Fruit fly (Drosophila melanogaster) whole organism, embryonic: Measurements from ENCODE around the gene CG43850.

Experiments
- CG11456 ChIP-seq: fragments of 200-800 bp; sonication (Bioruptor generic); IDR thresholded peaks from 3 replicates; pipeline ENCODE4 v1.3.6; 2022; ENCODE audit warnings: missing biosample characterization, missing genetic modification characterization
- CG1233 ChIP-seq: fragments of 200-800 bp; sonication (Bioruptor generic); optimal IDR thresholded peaks from 4 replicates; lab custom pipeline; 2018; ENCODE audit warnings: missing biosample characterization, mild to moderate bottlenecking, missing genetic modification characterization
- CG12391 ChIP-seq: fragments of 200-800 bp; sonication (Bioruptor generic); optimal IDR thresholded peaks from 3 replicates; lab custom pipeline; 2018; ENCODE audit warnings: missing biosample characterization, mild to moderate bottlenecking, missing genetic modification characterization, moderate library complexity
- CG14441 ChIP-seq: fragments of 200-800 bp; sonication (Bioruptor generic); IDR thresholded peaks from 2 replicates; pipeline ENCODE4 v1.3.6; 2022; ENCODE audit warnings: missing biosample characterization, missing genetic modification characterization
- CG15011 ChIP-seq: fragments of 200-800 bp; sonication (Bioruptor generic); optimal IDR thresholded peaks from 3 replicates; lab custom pipeline; 2018; ENCODE audit warnings: missing biosample characterization, mild to moderate bottlenecking, missing genetic modification characterization
- CG17829 ChIP-seq: fragments of 200-800 bp; optimal IDR thresholded peaks from 2 replicates; lab custom pipeline; 2019; ENCODE audit warnings: missing biosample characterization, mild to moderate bottlenecking, missing genetic modification characterization, moderate library complexity
- CG2120 ChIP-seq: fragments of 200-800 bp; sonication (Bioruptor generic); optimal IDR thresholded peaks from 3 replicates; lab custom pipeline; 2016; ENCODE audit warnings: missing biosample characterization, missing genetic modification characterization
- CG2129 ChIP-seq: fragments of 200-800 bp; sonication (Bioruptor generic); IDR thresholded peaks from 2 replicates; pipeline ENCODE4 v1.3.6; 2022; ENCODE audit warnings: missing biosample characterization, missing genetic modification characterization; ENCODE audit not compliant: partially characterized antibody
- CG2875 ChIP-seq: fragments of 200-800 bp; sonication (Bioruptor generic); optimal IDR thresholded peaks from 2 replicates; lab custom pipeline; 2017; ENCODE audit warnings: missing biosample characterization, mild to moderate bottlenecking, missing genetic modification characterization, missing genetic modification reagents
- CG3726 ChIP-seq: fragments of 200-800 bp; sonication (Bioruptor generic); IDR thresholded peaks from 3 replicates; pipeline ENCODE4, ENCODE4 v1.3.6; 2022; ENCODE audit warnings: missing biosample characterization, missing genetic modification characterization
- CG4404 ChIP-seq: fragments of 200-800 bp; sonication (Bioruptor generic); IDR thresholded peaks from 2 replicates; pipeline ENCODE4 v1.3.6; 2022; ENCODE audit warnings: missing biosample characterization, missing genetic modification characterization
- CG4820 ChIP-seq: fragments of 200-800 bp; sonication (Bioruptor generic); optimal IDR thresholded peaks from 3 replicates; lab custom pipeline; 2016; ENCODE audit warnings: missing biosample characterization, missing genetic modification characterization
- CG6683 ChIP-seq: fragments of 200-800 bp; sonication (Bioruptor generic); optimal IDR thresholded peaks from 2 replicates; lab custom pipeline; 2017; ENCODE audit warnings: missing biosample characterization, mild to moderate bottlenecking, missing genetic modification characterization, missing genetic modification reagents
- CG7745 ChIP-seq: fragments of 200-800 bp; sonication (Bioruptor generic); optimal IDR thresholded peaks from 2 replicates; lab custom pipeline; 2018; ENCODE audit warnings: missing biosample characterization, mild to moderate bottlenecking, missing genetic modification characterization, moderate library complexity
- CG7839 ChIP-seq: fragments of 200-800 bp; sonication (Bioruptor generic); optimal IDR thresholded peaks from 3 replicates; lab custom pipeline; 2018; ENCODE audit warnings: missing biosample characterization, mild to moderate bottlenecking, missing genetic modification characterization, moderate library complexity
- CG7928 ChIP-seq: fragments of 200-800 bp; sonication (Bioruptor generic); optimal IDR thresholded peaks from 2 replicates; lab custom pipeline; 2017; ENCODE audit warnings: missing biosample characterization, mild to moderate bottlenecking, missing genetic modification characterization
- CG8290 ChIP-seq, 3 experiments: fragments of 200-800 bp; sonication (Bioruptor generic); optimal IDR thresholded peaks; 2 replicates each; lab custom pipeline; 2016 to 2019; ENCODE audit warnings: missing biosample characterization in 3 of 3, missing genetic modification characterization in 3 of 3, mild to moderate bottlenecking in 2 of 3, moderate library complexity in 1 of 3
- CG9932 ChIP-seq: fragments of 200-800 bp; sonication (Bioruptor generic); IDR thresholded peaks from 2 replicates; pipeline ENCODE4 v1.3.6; 2022; ENCODE audit warnings: missing biosample characterization, missing genetic modification characterization
- Ets97D ChIP-seq: fragments of 200-800 bp; sonication (Bioruptor generic); optimal IDR thresholded peaks from 3 replicates; lab custom pipeline; 2016; ENCODE audit warnings: missing biosample characterization, missing genetic modification characterization
- Fer3 ChIP-seq: fragments of 200-800 bp; sonication (Bioruptor generic); optimal IDR thresholded peaks from 2 replicates; lab custom pipeline; 2018; ENCODE audit warnings: missing biosample characterization, mild to moderate bottlenecking, missing genetic modification characterization, moderate library complexity
- Hsf ChIP-seq: fragments of 200-800 bp; sonication (Bioruptor generic); optimal IDR thresholded peaks from 3 replicates; lab custom pipeline; 2016; ENCODE audit warnings: missing biosample characterization, missing genetic modification characterization
- Kr ChIP-seq: fragments of 200-800 bp; sonication (Bioruptor generic); optimal IDR thresholded peaks from 2 replicates; lab custom pipeline; 2017; ENCODE audit warnings: missing biosample characterization, mild to moderate bottlenecking, missing genetic modification characterization
- MTF-1 ChIP-seq: fragments of 200-800 bp; sonication (Bioruptor generic); optimal IDR thresholded peaks from 2 replicates; lab custom pipeline; 2018; ENCODE audit warnings: missing biosample characterization, mild to moderate bottlenecking, missing genetic modification characterization, borderline replicate concordance
- Max ChIP-seq: fragments of 200-800 bp; sonication (Bioruptor generic); optimal IDR thresholded peaks from 2 replicates; lab custom pipeline; 2016; ENCODE audit warnings: missing biosample characterization, mild to moderate bottlenecking, missing genetic modification characterization
- Nf-YC ChIP-seq: fragments of 200-800 bp; optimal IDR thresholded peaks from 3 replicates; lab custom pipeline; 2019; ENCODE audit warnings: missing biosample characterization, mild to moderate bottlenecking, missing genetic modification characterization, moderate library complexity
- Poxn ChIP-seq: fragments of 200-800 bp; sonication (Bioruptor generic); IDR thresholded peaks from 2 replicates; pipeline ENCODE4 v1.3.6; 2022; ENCODE audit warnings: missing biosample characterization, missing genetic modification characterization
- Sox100B ChIP-seq: fragments of 200-800 bp; sonication (Bioruptor generic); optimal IDR thresholded peaks from 3 replicates; lab custom pipeline; 2018; ENCODE audit warnings: missing biosample characterization, mild to moderate bottlenecking, missing genetic modification characterization
- Sry-β ChIP-seq: fragments of 200-800 bp; sonication (Bioruptor generic); optimal IDR thresholded peaks from 2 replicates; lab custom pipeline; 2018; ENCODE audit warnings: missing biosample characterization, mild to moderate bottlenecking, missing genetic modification characterization, moderate library complexity
- Trl ChIP-seq, 3 experiments: fragments of >200 bp in 2 of 3; fragments of 200-800 bp in 1 of 3; sonication (Bioruptor generic) in 1 of 3; optimal IDR thresholded peaks; 2 replicates in 1 of 3; 3 replicates in 2 of 3; lab custom pipeline; 2016 to 2017; ENCODE audit warnings: missing biosample characterization in 1 of 3, missing genetic modification characterization in 1 of 3
- amos ChIP-seq: fragments of 200-800 bp; sonication (Bioruptor generic); IDR thresholded peaks from 2 replicates; pipeline ENCODE4 v1.3.6; 2022; ENCODE audit warnings: missing biosample characterization, missing genetic modification characterization; ENCODE audit not compliant: partially characterized antibody
- bab2 ChIP-seq: fragments of 200-800 bp; sonication (Bioruptor generic); optimal IDR thresholded peaks from 2 replicates; lab custom pipeline; 2016; ENCODE audit warnings: missing biosample characterization, missing genetic modification characterization
- bsh ChIP-seq, 2 experiments: fragments of 200-800 bp; sonication (Bioruptor generic); optimal IDR thresholded peaks; 2 replicates each; lab custom pipeline; 2017 to 2018; ENCODE audit warnings: mild to moderate bottlenecking in 2 of 2, missing biosample characterization in 2 of 2, missing genetic modification characterization in 2 of 2, moderate library complexity in 1 of 2
- btn ChIP-seq: fragments of 200-800 bp; sonication (Bioruptor generic); optimal IDR thresholded peaks from 2 replicates; lab custom pipeline; 2016; ENCODE audit warnings: missing biosample characterization, missing genetic modification characterization
- chm ChIP-seq: fragments of 200-800 bp; sonication (Bioruptor generic); IDR thresholded peaks from 2 replicates; pipeline ENCODE4 v1.3.6; 2022; ENCODE audit warnings: missing biosample characterization, missing genetic modification characterization
- ci ChIP-seq: fragments of 200-800 bp; sonication (Bioruptor generic); IDR thresholded peaks from 3 replicates; pipeline ENCODE4 v1.3.6; 2022; ENCODE audit warnings: missing biosample characterization, missing genetic modification characterization
- emc ChIP-seq: fragments of 200-800 bp; sonication (Bioruptor generic); optimal IDR thresholded peaks from 2 replicates; lab custom pipeline; 2016; ENCODE audit warnings: missing biosample characterization, missing genetic modification characterization
- gem ChIP-seq: fragments of 200-800 bp; sonication (Bioruptor generic); optimal IDR thresholded peaks from 2 replicates; lab custom pipeline; 2019; ENCODE audit warnings: missing biosample characterization, mild to moderate bottlenecking, missing genetic modification characterization, moderate library complexity
- gsb ChIP-seq: fragments of 200-800 bp; sonication (Bioruptor generic); IDR thresholded peaks from 2 replicates; pipeline ENCODE4 v1.3.6; 2022; ENCODE audit warnings: missing biosample characterization, missing genetic modification characterization
- jigr1 ChIP-seq: fragments of 200-800 bp; sonication (Bioruptor generic); IDR thresholded peaks from 3 replicates; pipeline ENCODE4 v1.3.6; 2022; ENCODE audit warnings: missing biosample characterization, missing genetic modification characterization
- lbe ChIP-seq: fragments of 200-800 bp; sonication (Bioruptor generic); optimal IDR thresholded peaks from 2 replicates; lab custom pipeline; 2016; ENCODE audit warnings: missing biosample characterization, mild to moderate bottlenecking, missing genetic modification characterization
- p53 ChIP-seq: fragments of 200-800 bp; sonication (Bioruptor generic); optimal IDR thresholded peaks from 2 replicates; lab custom pipeline; 2016; ENCODE audit warnings: missing biosample characterization, missing genetic modification characterization
- pho ChIP-seq: fragments of 200-800 bp; sonication (Bioruptor generic); optimal IDR thresholded peaks from 2 replicates; lab custom pipeline; 2016; ENCODE audit warnings: missing biosample characterization, missing genetic modification characterization
- prd ChIP-seq, 3 experiments: fragments of >200 bp in 2 of 3; fragments of 200-800 bp in 1 of 3; sonication (Bioruptor generic) in 1 of 3; optimal IDR thresholded peaks in 2 of 3; IDR thresholded peaks in 1 of 3; 2 replicates in 2 of 3; 3 replicates in 1 of 3; pipeline versions ENCODE4 v1.3.6 to Lab custom; 2017 to 2022; ENCODE audit warnings: missing biosample characterization in 1 of 3, missing genetic modification characterization in 1 of 3
- slbo ChIP-seq: fragments of 200-800 bp; sonication (Bioruptor generic); IDR thresholded peaks from 2 replicates; pipeline ENCODE4 v1.3.6; 2022; ENCODE audit warnings: missing biosample characterization, missing genetic modification characterization
- stc ChIP-seq: fragments of 200-800 bp; sonication (Bioruptor generic); IDR thresholded peaks from 2 replicates; pipeline ENCODE4 v1.3.6; 2022; ENCODE audit warnings: missing biosample characterization, missing genetic modification characterization
- tio ChIP-seq: fragments of 200-800 bp; sonication (Bioruptor generic); optimal IDR thresholded peaks from 2 replicates; lab custom pipeline; 2017; ENCODE audit warnings: missing biosample characterization, missing genetic modification characterization, inconsistent platforms
- zfh2 ChIP-seq: fragments of 200-800 bp; sonication (Bioruptor generic); optimal IDR thresholded peaks from 2 replicates; lab custom pipeline; 2016; ENCODE audit warnings: missing biosample characterization, missing genetic modification characterization

CG43850 gene

dm6 chr2L:13460911-13461866 is 46.0 kb downstream of the CG43850 start, which contains the start of gene CG46308 (continued):
- TF ChIP-seq Trl (optimal IDR thresholded peaks at IDR 0.05; lab: Kevin White, UChicago) = peak in 1 of 2 experiments; percentile 33
- peak; percentile 16 for TF ChIP-seq Trl (GFP tag; optimal IDR thresholded peaks at IDR 0.05; lab: Kevin White, UChicago)
- no peak for TF ChIP-seq ci (GFP tag; lab: Robert Waterston, UW)
- TF ChIP-seq slbo (GFP tag; lab: Robert Waterston, UW) = peak; percentile 36; the same call in 1 of the 2 replicates
- no peak for TF ChIP-seq p53 (GFP tag; lab: Kevin White, UChicago)
- no peak for TF ChIP-seq CG6683 (GFP tag; lab: Kevin White, UChicago)
- TF ChIP-seq CG2875 = no peak
- peak; percentile 73 for TF ChIP-seq CG2120 (GFP tag; lab: Kevin White, UChicago)
- TF ChIP-seq bab2 (GFP tag; lab: Kevin White, UChicago) = peak; percentile 2
- TF ChIP-seq CG7839 (tag; lab: Kevin White, UChicago) = peak; percentile 57
- TF ChIP-seq CG14441 (GFP tag; lab: Robert Waterston, UW) = no peak
- no peak for TF ChIP-seq CG7928 (GFP tag; lab: Kevin White, UChicago)
- TF ChIP-seq CG8290 (GFP tag; optimal IDR thresholded peaks at IDR 0.05; lab: Kevin White, UChicago) = no peak
- TF ChIP-seq CG8290 (tag; optimal IDR thresholded peaks at IDR 0.05; lab: Kevin White, UChicago) = no peak
- TF ChIP-seq Nf-YC (tag; lab: Kevin White, UChicago) = no peak
- no peak for TF ChIP-seq CG7745 (tag; lab: Kevin White, UChicago)
- TF ChIP-seq CG9932 (GFP tag; lab: Robert Waterston, UW) = peak; percentile 29; the same call in 1 of the 2 replicates
- peak; percentile 17 for TF ChIP-seq Hsf (GFP tag; lab: Kevin White, UChicago)
- no peak for TF ChIP-seq CG17829 (tag; lab: Kevin White, UChicago)
- TF ChIP-seq gem (tag; lab: Kevin White, UChicago) = peak; percentile 52
- no peak for TF ChIP-seq Sox100B (GFP tag; lab: Kevin White, UChicago)
- TF ChIP-seq Fer3 (tag; lab: Kevin White, UChicago) = peak; percentile 41
- TF ChIP-seq lbe (GFP tag; lab: Kevin White, UChicago) = no peak
- no peak for TF ChIP-seq CG2129
- TF ChIP-seq CG1233 (GFP tag; lab: Kevin White, UChicago) = no peak
- TF ChIP-seq pho (GFP tag; lab: Kevin White, UChicago) = no peak
- no peak for TF ChIP-seq stc (GFP tag; lab: Robert Waterston, UW)
- peak; percentile 17 for TF ChIP-seq CG15011
- TF ChIP-seq gsb (GFP tag; lab: Robert Waterston, UW) = no peak
- no peak for TF ChIP-seq Sry-β (GFP tag; lab: Kevin White, UChicago)
- TF ChIP-seq Max (GFP tag; lab: Kevin White, UChicago) = no peak
- no peak for TF ChIP-seq zfh2 (GFP tag; lab: Kevin White, UChicago)
- TF ChIP-seq emc (GFP tag; lab: Kevin White, UChicago) = no peak
- TF ChIP-seq bsh (GFP tag; optimal IDR thresholded peaks at IDR 0.05; lab: Kevin White, UChicago) = no peak
- no peak for TF ChIP-seq chm
- TF ChIP-seq CG12391 (tag; lab: Kevin White, UChicago) = no peak
- TF ChIP-seq btn (GFP tag; lab: Kevin White, UChicago) = no peak
- TF ChIP-seq MTF-1 (GFP tag; lab: Kevin White, UChicago) = no peak
- no peak for TF ChIP-seq Ets97D (GFP tag; lab: Kevin White, UChicago)
- TF ChIP-seq CG11456 (GFP tag; lab: Robert Waterston, UW) = no peak
- TF ChIP-seq tio (GFP tag; lab: Kevin White, UChicago) = peak; percentile 10
- no peak for TF ChIP-seq CG3726 (GFP tag; lab: Robert Waterston, UW)
- TF ChIP-seq CG4820 (GFP tag; lab: Kevin White, UChicago) = no peak
- TF ChIP-seq Kr = no peak
- no peak for TF ChIP-seq amos
- no peak for TF ChIP-seq CG4404 (GFP tag; lab: Robert Waterston, UW)
- no peak for TF ChIP-seq jigr1 (GFP tag; lab: Robert Waterston, UW)
- no peak for TF ChIP-seq prd (optimal IDR thresholded peaks at IDR 0.05; lab: Kevin White, UChicago)
- TF ChIP-seq prd (GFP tag; IDR thresholded peaks at IDR 0.05; lab: Robert Waterston, UW) = peak; percentile 45; the same call in 2 of the 3 replicates
- TF ChIP-seq Poxn (GFP tag; lab: Robert Waterston, UW) = no peak
